Worm (Caenorhabditis elegans): ENCODE data around the gene srz-18.

- TF ChIP-seq mep-1 (tag; optimal IDR thresholded peaks at IDR 0.05) (no peak), lin-13 (tag; optimal IDR thresholded peaks at IDR 0.05) (no peak), pha-4 (tag; optimal IDR thresholded peaks at IDR 0.05) (no peak), snpc-4 (tag; optimal IDR thresholded peaks at IDR 0.05) (no peak), nhr-12 (tag; optimal IDR thresholded peaks at IDR 0.05) (no peak), elt-1 (tag; optimal IDR thresholded peaks at IDR 0.05; ENCODE audit: borderline replicate concordance, insufficient read depth) (no peak), sptf-1 (tag; optimal IDR thresholded peaks at IDR 0.05) (no peak), unc-62 (GFP tag; optimal IDR thresholded peaks at IDR 0.05) (no peak)
These were observed 25.8 kb upstream of the srz-18 start for ce11 chrV:20600704-20601103.

Data from whole organism, mixed stage, embryonic.